Worm (Caenorhabditis elegans): ENCODE data around the gene str-32.
"Not testable (repeated sequence)": the region's sequence is repeated elsewhere in the genome, so short reads cannot be mapped to it uniquely, and the experiment has no call there.

The str-32 gene

DNA sequence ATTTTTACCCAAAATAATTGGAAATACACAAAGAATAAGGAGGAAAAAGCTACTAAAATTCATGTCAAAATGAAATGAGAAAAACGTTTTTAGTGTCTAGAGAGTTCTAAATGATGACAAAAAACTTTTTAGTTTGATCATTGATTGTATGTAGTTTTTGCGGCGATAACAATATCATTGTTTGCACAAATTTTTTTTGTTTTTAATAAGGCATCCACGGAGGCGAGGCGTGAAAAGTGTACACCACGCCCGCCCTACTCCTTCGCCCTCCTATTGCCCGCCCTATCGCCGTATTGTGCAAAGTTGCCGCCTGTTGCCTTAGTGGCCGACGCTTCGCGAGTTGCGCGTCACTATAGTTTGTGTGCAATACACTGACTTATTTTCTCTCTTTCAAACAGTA is 18.7 kb upstream of the str-32 start, which contains the start of gene ugt-10:
TSS of gene ugt-10 (minus strand) at position 101 of the 400 bp plus-strand sequence.
- not testable (repeated sequence) for TF ChIP-seq snpc-4 (GFP tag; optimal IDR thresholded peaks at IDR 0.05)
- TF ChIP-seq snpc-4 (tag; optimal IDR thresholded peaks at IDR 0.05): peak in 1 of 4 experiments; percentile 41
- peak; percentile 62 for TF ChIP-seq hmg-1.2 (GFP tag; IDR thresholded peaks at IDR 0.05)

DNA sequence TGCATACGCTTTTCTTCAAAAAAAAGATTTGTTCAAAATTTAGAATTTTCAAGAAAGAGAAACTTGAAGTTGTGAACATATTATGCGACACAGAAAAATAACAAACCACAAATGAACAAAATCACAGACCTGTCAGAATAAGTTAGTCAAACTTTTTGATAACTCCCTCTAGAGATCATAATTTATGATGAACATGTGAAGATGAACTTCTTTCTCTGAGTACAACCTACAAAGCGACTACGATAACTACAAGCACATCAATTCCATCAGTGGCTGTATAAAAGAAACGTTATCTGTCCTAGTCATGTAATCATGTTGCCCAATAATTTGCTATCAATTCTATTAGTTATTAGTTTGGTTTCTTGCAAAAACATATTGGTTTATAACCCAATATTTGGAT is 14.5 kb upstream of the str-32 start, which contains the start of gene ugt-9:
TSS of gene ugt-9 (plus strand) at position 305 of the 400 bp plus-strand sequence.
- TF ChIP-seq unc-62 (GFP tag; optimal IDR thresholded peaks at IDR 0.05): no peak
- TF ChIP-seq atf-7 (tag; optimal IDR thresholded peaks at IDR 0.05): no peak
- TF ChIP-seq him-1 (tag; optimal IDR thresholded peaks at IDR 0.05): no peak
- TF ChIP-seq cebp-2 (GFP tag; IDR thresholded peaks at IDR 0.05): no peak

DNA sequence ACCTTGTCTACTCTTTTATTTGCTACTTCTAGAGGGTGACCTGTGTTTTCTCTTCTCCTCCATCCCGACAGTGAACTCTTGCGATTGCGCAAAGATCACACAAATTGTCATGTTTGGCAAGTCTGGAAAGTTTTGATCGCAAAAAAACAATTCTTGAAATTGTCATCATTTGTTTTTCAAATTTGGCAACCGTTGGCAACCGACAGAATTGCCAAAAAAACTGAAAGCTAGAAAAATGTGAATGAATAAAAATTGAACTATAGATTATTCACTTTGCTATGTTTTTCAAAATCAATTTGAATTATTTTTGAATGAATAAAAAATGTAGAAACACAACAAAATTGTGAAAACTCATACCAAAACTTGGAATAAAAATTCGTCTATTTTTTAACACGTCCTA is 13.7 kb upstream of the str-32 start, which contains the start of gene ugt-11:
TSS of gene ugt-11 (minus strand) at position 101 of the 400 bp plus-strand sequence.
- TF ChIP-seq attf-5 (GFP tag; optimal IDR thresholded peaks at IDR 0.05) (no peak), sptf-2 (GFP tag; optimal IDR thresholded peaks at IDR 0.05) (no peak), nhr-27 (tag; optimal IDR thresholded peaks at IDR 0.05) (no peak), sdz-38 (tag; optimal IDR thresholded peaks at IDR 0.05) (no peak), aptf-3 (GFP tag; IDR thresholded peaks at IDR 0.05) (no peak), mel-28 (tag; optimal IDR thresholded peaks at IDR 0.05; ENCODE audit: borderline replicate concordance) (no peak), him-1 (tag; optimal IDR thresholded peaks at IDR 0.05) (no peak), ceh-100 (GFP tag; IDR thresholded peaks at IDR 0.05) (no peak), C06A6.2 (GFP tag; conservative IDR thresholded peaks at IDR 0.05) (no peak), ekl-4 (GFP tag; IDR thresholded peaks at IDR 0.05) (no peak), let-526 (GFP tag; IDR thresholded peaks at IDR 0.05) (no peak), attf-6 (GFP tag; IDR thresholded peaks at IDR 0.05) (no peak), B0019.2 (GFP tag; conservative IDR thresholded peaks at IDR 0.05) (no peak), egl-18 (GFP tag; IDR thresholded peaks at IDR 0.05) (no peak), akir-1 (GFP tag; optimal IDR thresholded peaks at IDR 0.05) (no peak), K11D2.4 (GFP tag; IDR thresholded peaks at IDR 0.05) (no peak), ztf-26 (tag; optimal IDR thresholded peaks at IDR 0.05) (no peak)

DNA sequence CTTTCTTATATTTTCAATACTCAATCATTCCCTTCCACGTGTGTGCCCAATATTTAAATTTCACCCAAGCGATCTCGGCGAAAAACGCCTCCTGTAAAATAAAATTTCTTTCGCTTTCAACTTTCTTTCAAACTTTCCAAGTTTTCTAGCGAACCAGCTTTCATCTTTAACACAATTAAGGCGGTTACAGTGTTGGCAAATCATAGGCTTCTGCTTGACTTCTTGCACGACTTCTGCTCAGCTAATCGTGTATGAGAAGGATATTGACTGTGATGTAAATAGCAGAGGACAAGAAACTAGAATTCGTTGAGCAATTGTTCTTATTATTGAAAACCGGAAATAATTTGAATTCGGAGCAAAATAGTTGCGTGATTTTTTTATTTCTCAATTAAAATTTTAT is 10.0 kb upstream of the str-32 start:
- TF ChIP-seq ztf-26 (tag; optimal IDR thresholded peaks at IDR 0.05): no peak
- no peak for TF ChIP-seq snpc-4 (GFP tag; optimal IDR thresholded peaks at IDR 0.05)
- peak in 2 of 4 experiments; percentile 6 to 31 for TF ChIP-seq snpc-4 (tag; optimal IDR thresholded peaks at IDR 0.05)
- no peak for TF ChIP-seq ceh-27 (GFP tag; optimal IDR thresholded peaks at IDR 0.05)
- peak; percentile 6 for TF ChIP-seq unc-130 (GFP tag; optimal IDR thresholded peaks at IDR 0.05)
- 0 out of 2 replicates have a peak, but pooled peaks have one; percentile 15 for TF ChIP-seq ceh-58 (GFP tag; IDR thresholded peaks at IDR 0.05)
- no peak for TF ChIP-seq ceh-40 (GFP tag; IDR thresholded peaks at IDR 0.05)
- TF ChIP-seq tbp1 (GFP tag; optimal IDR thresholded peaks at IDR 0.05): peak; percentile 1
- TF ChIP-seq B0336.3 (GFP tag; IDR thresholded peaks at IDR 0.05): peak; percentile 84
- TF ChIP-seq F49E8.2 (tag; optimal IDR thresholded peaks at IDR 0.05; ENCODE audit: insufficient read depth): peak; percentile 38
- TF ChIP-seq rec-8 (tag; optimal IDR thresholded peaks at IDR 0.05): no peak
- TF ChIP-seq D2030.7 (GFP tag; IDR thresholded peaks at IDR 0.05): peak; percentile 53
- peak; percentile 53 for TF ChIP-seq madf-8 (GFP tag; conservative IDR thresholded peaks at IDR 0.05)
- TF ChIP-seq egl-18 (GFP tag; IDR thresholded peaks at IDR 0.05): no peak
- TF ChIP-seq T07F8.4 (tag; optimal IDR thresholded peaks at IDR 0.05): no peak
- peak; percentile 74 for TF ChIP-seq xnd-1 (tag; optimal IDR thresholded peaks at IDR 0.05)
- no peak for TF ChIP-seq B0019.2 (GFP tag; conservative IDR thresholded peaks at IDR 0.05)
- peak; percentile 84 for TF ChIP-seq madf-6 (GFP tag; IDR thresholded peaks at IDR 0.05)
- TF ChIP-seq F57C9.4 (tag; optimal IDR thresholded peaks at IDR 0.05): no peak
- TF ChIP-seq mcd-1 (GFP tag; IDR thresholded peaks at IDR 0.05): 0 out of 2 replicates have a peak, but pooled peaks have one; percentile 15
- no peak for TF ChIP-seq tbx-9 (tag; optimal IDR thresholded peaks at IDR 0.05; ENCODE audit: borderline replicate concordance)
- TF ChIP-seq aptf-3 (GFP tag; IDR thresholded peaks at IDR 0.05): peak; percentile 6; the same call in 1 of the 2 replicates
- peak; percentile 25 for TF ChIP-seq lin-54 (GFP tag; optimal IDR thresholded peaks at IDR 0.05)
- no peak for TF ChIP-seq C17E4.6 (GFP tag; IDR thresholded peaks at IDR 0.05)
- TF ChIP-seq mxl-1 (tag; optimal IDR thresholded peaks at IDR 0.05): peak; percentile 8
- peak; percentile 38 for TF ChIP-seq efl-1 (GFP tag; optimal IDR thresholded peaks at IDR 0.05)
- no peak for TF ChIP-seq athp-1 (tag; optimal IDR thresholded peaks at IDR 0.05)

All from whole organism, young adult.